Fruit fly (Drosophila melanogaster) whole organism, embryonic: ENCODE data around the gene mus301.

Experiments used
- CG10209 ChIP-seq: fragments of 200-800 bp; sonication (Bioruptor generic); optimal IDR thresholded peaks from 3 replicates; lab custom pipeline; 2017; ENCODE audit warnings: missing biosample characterization, mild to moderate bottlenecking, missing genetic modification characterization, missing genetic modification reagents
- CG10321 ChIP-seq: fragments of 200-800 bp; sonication (Bioruptor generic); IDR thresholded peaks from 2 replicates; pipeline ENCODE4 v1.3.6; 2022; ENCODE audit warnings: missing biosample characterization, missing genetic modification characterization
- CG10366 ChIP-seq: fragments of 200-800 bp; sonication (Bioruptor generic); IDR thresholded peaks from 2 replicates; pipeline ENCODE4 v1.3.6; 2022; ENCODE audit warnings: missing biosample characterization, missing genetic modification characterization
- CG10543 ChIP-seq: fragments of 200-800 bp; sonication (Bioruptor generic); optimal IDR thresholded peaks from 3 replicates; lab custom pipeline; 2017; ENCODE audit warnings: missing biosample characterization, mild to moderate bottlenecking, missing genetic modification characterization, moderate library complexity
- CG12155 ChIP-seq: fragments of 200-800 bp; sonication (Bioruptor generic); optimal IDR thresholded peaks from 3 replicates; lab custom pipeline; 2016; ENCODE audit warnings: missing biosample characterization, missing genetic modification characterization
- CG12659 ChIP-seq: fragments of 200-800 bp; sonication (Bioruptor generic); optimal IDR thresholded peaks from 3 replicates; lab custom pipeline; 2017; ENCODE audit warnings: mild to moderate bottlenecking, missing biosample characterization, missing genetic modification reagents, missing genetic modification characterization
- CG14014 ChIP-seq: fragments of 200-800 bp; sonication (Bioruptor generic); IDR thresholded peaks from 2 replicates; pipeline ENCODE4 v1.3.6; 2022; ENCODE audit warnings: missing biosample characterization, missing genetic modification characterization
- CG17361 ChIP-seq: fragments of 200-800 bp; sonication (Bioruptor generic); IDR thresholded peaks from 3 replicates; pipeline ENCODE4 v1.3.6; 2022; ENCODE audit warnings: missing biosample characterization, missing genetic modification characterization
- CG1792 ChIP-seq: fragments of 200-800 bp; sonication (Bioruptor generic); optimal IDR thresholded peaks from 2 replicates; lab custom pipeline; 2016; ENCODE audit warnings: missing biosample characterization, missing genetic modification characterization
- CG31441 ChIP-seq: fragments of 200-800 bp; sonication (Bioruptor generic); IDR thresholded peaks from 2 replicates; pipeline ENCODE4 v1.3.6; 2022; ENCODE audit warnings: missing biosample characterization, missing genetic modification characterization
- CG3847 ChIP-seq: fragments of 200-800 bp; sonication (Bioruptor generic); IDR thresholded peaks from 2 replicates; pipeline ENCODE4 v1.3.6; 2022; ENCODE audit warnings: missing biosample characterization, missing genetic modification characterization
- CG4424 ChIP-seq: fragments of 200-800 bp; sonication (Bioruptor generic); optimal IDR thresholded peaks from 3 replicates; lab custom pipeline; 2016; ENCODE audit warnings: missing biosample characterization, missing genetic modification characterization
- CG4617 ChIP-seq: fragments of 200-800 bp; sonication (Bioruptor generic); optimal IDR thresholded peaks from 3 replicates; lab custom pipeline; 2016; ENCODE audit warnings: missing biosample characterization, missing genetic modification characterization, borderline replicate concordance
- CG5245 ChIP-seq: fragments of 200-800 bp; sonication (Bioruptor generic); optimal IDR thresholded peaks from 3 replicates; lab custom pipeline; 2016; ENCODE audit warnings: missing biosample characterization, missing genetic modification characterization
- CG6683 ChIP-seq: fragments of 200-800 bp; sonication (Bioruptor generic); optimal IDR thresholded peaks from 2 replicates; lab custom pipeline; 2017; ENCODE audit warnings: missing biosample characterization, mild to moderate bottlenecking, missing genetic modification characterization, missing genetic modification reagents
- CG6689 ChIP-seq: fragments of 200-800 bp; sonication (Bioruptor generic); IDR thresholded peaks from 2 replicates; pipeline ENCODE4 v1.3.6; 2022; ENCODE audit warnings: missing biosample characterization, missing genetic modification characterization
- CG6791 ChIP-seq: fragments of 200-800 bp; sonication (Bioruptor generic); IDR thresholded peaks from 3 replicates; pipeline ENCODE4 v1.3.6; 2022; ENCODE audit warnings: missing biosample characterization, missing genetic modification characterization; ENCODE audit not compliant: partially characterized antibody
- CG9215 ChIP-seq: fragments of 200-800 bp; sonication (Bioruptor generic); IDR thresholded peaks from 2 replicates; pipeline ENCODE4 v1.3.6; 2022; ENCODE audit warnings: missing biosample characterization, missing genetic modification characterization
- CG9727 ChIP-seq: fragments of 200-800 bp; sonication (Bioruptor generic); optimal IDR thresholded peaks from 3 replicates; lab custom pipeline; 2017; ENCODE audit warnings: missing biosample characterization, mild to moderate bottlenecking, missing genetic modification characterization
- CG9817 ChIP-seq: fragments of 200-800 bp; sonication (Bioruptor generic); optimal IDR thresholded peaks from 2 replicates; lab custom pipeline; 2018; ENCODE audit warnings: missing biosample characterization, mild to moderate bottlenecking, missing genetic modification characterization, moderate library complexity
- Dref ChIP-seq: fragments of 200-800 bp; sonication (Bioruptor generic); IDR thresholded peaks from 2 replicates; pipeline ENCODE4 v1.3.6; 2022; ENCODE audit warnings: missing biosample characterization, missing genetic modification characterization
- E2f2 ChIP-seq: fragments of 200-800 bp; sonication (Bioruptor generic); IDR thresholded peaks from 2 replicates; pipeline ENCODE4 v1.3.6; 2022; ENCODE audit warnings: missing biosample characterization, missing genetic modification characterization
- Fer2 ChIP-seq: fragments of 200-800 bp; sonication (Bioruptor generic); optimal IDR thresholded peaks from 2 replicates; lab custom pipeline; 2018; ENCODE audit warnings: missing biosample characterization, mild to moderate bottlenecking, missing genetic modification characterization, moderate library complexity
- GATAe ChIP-seq: fragments of 200-800 bp; sonication (Bioruptor generic); conservative IDR thresholded peaks from 2 replicates; pipeline ENCODE4 v1.3.6; 2022; ENCODE audit warnings: missing biosample characterization, missing genetic modification characterization
- H15 ChIP-seq: fragments of 200-800 bp; sonication (Bioruptor generic); IDR thresholded peaks from 3 replicates; pipeline ENCODE4 v1.3.6; 2022; ENCODE audit warnings: missing biosample characterization, missing genetic modification characterization
- HLH54F ChIP-seq: fragments of 200-800 bp; sonication (Bioruptor generic); optimal IDR thresholded peaks from 3 replicates; lab custom pipeline; 2016; ENCODE audit warnings: missing biosample characterization, missing genetic modification characterization
- Hand ChIP-seq: fragments of 200-800 bp; sonication (Bioruptor generic); optimal IDR thresholded peaks from 2 replicates; lab custom pipeline; 2017; ENCODE audit warnings: mild to moderate bottlenecking, missing biosample characterization, missing genetic modification reagents, missing genetic modification characterization
- Opbp ChIP-seq: fragments of 200-800 bp; sonication (Bioruptor generic); IDR thresholded peaks from 3 replicates; pipeline ENCODE4 v1.3.6; 2022; ENCODE audit warnings: missing biosample characterization, missing genetic modification characterization; ENCODE audit not compliant: partially characterized antibody
- Rx ChIP-seq: fragments of 200-800 bp; sonication (Bioruptor generic); IDR thresholded peaks from 2 replicates; pipeline ENCODE4 v1.3.6; 2022; ENCODE audit warnings: missing biosample characterization, missing genetic modification characterization
- Six4 ChIP-seq: fragments of 200-800 bp; sonication (Bioruptor generic); optimal IDR thresholded peaks from 2 replicates; lab custom pipeline; 2016; ENCODE audit warnings: missing biosample characterization, missing genetic modification characterization
- Sry-δ ChIP-seq: fragments of 200-800 bp; sonication (Bioruptor generic); optimal IDR thresholded peaks from 2 replicates; lab custom pipeline; 2016; ENCODE audit warnings: missing biosample characterization, missing genetic modification characterization
- Xrp1 ChIP-seq: fragments of 200-800 bp; sonication (Bioruptor generic); IDR thresholded peaks from 2 replicates; pipeline ENCODE4 v1.3.6; 2022; ENCODE audit warnings: missing biosample characterization, missing genetic modification characterization
- ap ChIP-seq: fragments of 200-800 bp; sonication (Bioruptor generic); IDR thresholded peaks from 2 replicates; pipeline ENCODE4 v1.3.6; 2022; ENCODE audit warnings: missing biosample characterization, missing genetic modification characterization
- bcd ChIP-seq: fragments of 200-800 bp; sonication (Bioruptor generic); optimal IDR thresholded peaks from 2 replicates; lab custom pipeline; 2017; ENCODE audit warnings: missing biosample characterization, mild to moderate bottlenecking, missing genetic modification characterization
- ci ChIP-seq: fragments of 200-800 bp; sonication (Bioruptor generic); IDR thresholded peaks from 3 replicates; pipeline ENCODE4 v1.3.6; 2022; ENCODE audit warnings: missing biosample characterization, missing genetic modification characterization
- crp ChIP-seq, 2 experiments: fragments of 200-800 bp; sonication (Bioruptor generic); optimal IDR thresholded peaks; 2 replicates in 1 of 2; 3 replicates in 1 of 2; lab custom pipeline; 2017; ENCODE audit warnings: missing biosample characterization in 2 of 2, missing genetic modification characterization in 2 of 2, mild to moderate bottlenecking in 1 of 2, moderate library complexity in 1 of 2
- dati ChIP-seq: fragments of 200-800 bp; sonication (Bioruptor generic); IDR thresholded peaks from 2 replicates; pipeline ENCODE4 v1.3.6; 2022; ENCODE audit warnings: missing biosample characterization, missing genetic modification characterization
- dmrt11E ChIP-seq: fragments of 200-800 bp; sonication (Bioruptor generic); optimal IDR thresholded peaks from 3 replicates; lab custom pipeline; 2018; ENCODE audit warnings: missing biosample characterization, mild to moderate bottlenecking, missing genetic modification characterization, moderate library complexity
- ems ChIP-seq: fragments of 200-800 bp; sonication (Bioruptor generic); optimal IDR thresholded peaks from 3 replicates; lab custom pipeline; 2016; ENCODE audit warnings: missing biosample characterization, missing genetic modification characterization
- gce ChIP-seq: fragments of 200-800 bp; sonication (Bioruptor generic); IDR thresholded peaks from 3 replicates; pipeline ENCODE4 v1.3.6; 2022; ENCODE audit warnings: missing biosample characterization, missing genetic modification characterization
- hb ChIP-seq: fragments of 200-800 bp; sonication (Bioruptor generic); IDR thresholded peaks from 3 replicates; pipeline ENCODE4 v1.3.6; 2022; ENCODE audit warnings: missing biosample characterization, missing genetic modification characterization; ENCODE audit not compliant: partially characterized antibody
- her ChIP-seq: fragments of 200-800 bp; sonication (Bioruptor generic); optimal IDR thresholded peaks from 2 replicates; lab custom pipeline; 2016; ENCODE audit warnings: missing biosample characterization, missing genetic modification characterization
- kni ChIP-seq: fragments of 200-800 bp; sonication (Bioruptor generic); optimal IDR thresholded peaks from 3 replicates; lab custom pipeline; 2017; ENCODE audit warnings: mild to moderate bottlenecking, missing biosample characterization, missing genetic modification reagents, missing genetic modification characterization
- lmd ChIP-seq: fragments of 200-800 bp; sonication (Bioruptor generic); IDR thresholded peaks from 2 replicates; pipeline ENCODE4 v1.3.6; 2022; ENCODE audit warnings: missing biosample characterization, missing genetic modification characterization
- lola ChIP-seq, 3 experiments: fragments of >200 bp in 2 of 3; fragments of 200-800 bp in 1 of 3; sonication (Bioruptor generic) in 1 of 3; optimal IDR thresholded peaks; 2 replicates each; lab custom pipeline; 2017 to 2019; ENCODE audit warnings: missing biosample characterization in 3 of 3, missing genetic modification characterization in 3 of 3, mild to moderate bottlenecking in 1 of 3, moderate library complexity in 1 of 3
- pb ChIP-seq: fragments of 200-800 bp; sonication (Bioruptor generic); optimal IDR thresholded peaks from 3 replicates; lab custom pipeline; 2016; ENCODE audit warnings: missing biosample characterization, missing genetic modification characterization
- prd ChIP-seq, 3 experiments: fragments of >200 bp in 2 of 3; fragments of 200-800 bp in 1 of 3; sonication (Bioruptor generic) in 1 of 3; optimal IDR thresholded peaks in 2 of 3; IDR thresholded peaks in 1 of 3; 2 replicates in 2 of 3; 3 replicates in 1 of 3; pipeline versions ENCODE4 v1.3.6 to Lab custom; 2017 to 2022; ENCODE audit warnings: missing biosample characterization in 1 of 3, missing genetic modification characterization in 1 of 3
- sd ChIP-seq: fragments of 200-800 bp; sonication (Bioruptor generic); optimal IDR thresholded peaks from 3 replicates; lab custom pipeline; 2018; ENCODE audit warnings: missing biosample characterization, mild to moderate bottlenecking, missing genetic modification characterization, moderate library complexity

mus301 gene

dm6 chr3L:8177795-8178564 lies 40.4 kb downstream of the mus301 start, which contains the start of gene Nmt (continued):
- TF ChIP-seq CG10543 (GFP tag; lab: Kevin White, UChicago), result no peak
- no peak for TF ChIP-seq Fer2 (tag; lab: Kevin White, UChicago)
- no peak for TF ChIP-seq HLH54F
- TF ChIP-seq H15 (GFP tag; lab: Robert Waterston, UW), result no peak
- no peak for TF ChIP-seq ems
- no peak for TF ChIP-seq sd (tag; lab: Kevin White, UChicago)
- TF ChIP-seq E2f2 (GFP tag; lab: Robert Waterston, UW), result peak; percentile 86
- peak; percentile 88 for TF ChIP-seq CG6791 (GFP tag; lab: Robert Waterston, UW)
- no peak for TF ChIP-seq CG1792
- TF ChIP-seq prd (optimal IDR thresholded peaks at IDR 0.05; lab: Kevin White, UChicago), result no peak
- TF ChIP-seq prd (GFP tag; IDR thresholded peaks at IDR 0.05; lab: Robert Waterston, UW), result peak; percentile 51; the same call in 1 of the 3 replicates
- no peak for TF ChIP-seq CG5245 (GFP tag; lab: Kevin White, UChicago)
- peak; percentile 25 for TF ChIP-seq CG3847 (GFP tag; lab: Robert Waterston, UW)
- no peak for TF ChIP-seq CG10321 (GFP tag; lab: Robert Waterston, UW)
- TF ChIP-seq CG9817 (tag; lab: Kevin White, UChicago), result peak; percentile 2
- TF ChIP-seq Opbp (GFP tag; lab: Robert Waterston, UW), result peak; percentile 84
- peak; percentile 70 for TF ChIP-seq CG10366
- no peak for TF ChIP-seq gce (GFP tag; lab: Robert Waterston, UW)
- TF ChIP-seq pb (GFP tag; lab: Kevin White, UChicago), result no peak
- TF ChIP-seq her, result no peak
- no peak for TF ChIP-seq CG6689 (GFP tag; lab: Robert Waterston, UW)
- TF ChIP-seq CG12659 (GFP tag; lab: Kevin White, UChicago), result peak; percentile 6
- peak; percentile 6 for TF ChIP-seq dmrt11E (tag; lab: Kevin White, UChicago)
- TF ChIP-seq kni (GFP tag; lab: Kevin White, UChicago), result no peak
- no peak for TF ChIP-seq lmd (GFP tag; lab: Robert Waterston, UW)
- no peak for TF ChIP-seq Xrp1
- peak; percentile 27 for TF ChIP-seq CG4424 (GFP tag; lab: Kevin White, UChicago)
- no peak for TF ChIP-seq CG6683 (GFP tag; lab: Kevin White, UChicago)
- TF ChIP-seq CG12155 (GFP tag; lab: Kevin White, UChicago), result peak; percentile 1
- TF ChIP-seq Hand (GFP tag; lab: Kevin White, UChicago), result no peak
- no peak for TF ChIP-seq Six4 (GFP tag; lab: Kevin White, UChicago)
- TF ChIP-seq Sry-δ, result peak; percentile 68
- no peak for TF ChIP-seq bcd
- peak; percentile 56; the same call in 1 of the 2 replicates for TF ChIP-seq CG14014 (GFP tag; lab: Robert Waterston, UW)
- peak; percentile 25 to 90 for TF ChIP-seq crp (GFP tag; optimal IDR thresholded peaks at IDR 0.05; lab: Kevin White, UChicago)
- no peak for TF ChIP-seq dati (GFP tag; lab: Robert Waterston, UW)
- peak; percentile 36 for TF ChIP-seq CG10209
- TF ChIP-seq Rx (GFP tag; lab: Robert Waterston, UW), result peak; percentile 55; the same call in 1 of the 2 replicates
- TF ChIP-seq CG31441 (GFP tag; lab: Robert Waterston, UW), result no peak
- no peak for TF ChIP-seq ap
- TF ChIP-seq CG4617 (GFP tag; lab: Kevin White, UChicago), result peak; percentile 20
- TF ChIP-seq GATAe (GFP tag; lab: Robert Waterston, UW), result no peak
- TF ChIP-seq CG9215 (GFP tag; lab: Robert Waterston, UW), result no peak
- TF ChIP-seq Dref (GFP tag; lab: Robert Waterston, UW), result peak; percentile 75
- TF ChIP-seq hb (GFP tag; lab: Robert Waterston, UW), result 0 out of 3 replicates have a peak, but pooled peaks have one; percentile 24
- TF ChIP-seq ci, result peak; percentile 64; the same call in 1 of the 3 replicates
- TF ChIP-seq CG17361 (GFP tag; lab: Robert Waterston, UW), result no peak
- peak; percentile 12 for TF ChIP-seq CG9727
- peak in 1 of 3 experiments; percentile 5 for TF ChIP-seq lola (GFP tag; optimal IDR thresholded peaks at IDR 0.05; lab: Kevin White, UChicago)
